Fruit fly (Drosophila melanogaster): ENCODE measurements around the gene CG43732.
A peak's percentile ranks its signal among the peaks of the same experiment; 100 is the strongest.

The CG43732 gene

DNA sequence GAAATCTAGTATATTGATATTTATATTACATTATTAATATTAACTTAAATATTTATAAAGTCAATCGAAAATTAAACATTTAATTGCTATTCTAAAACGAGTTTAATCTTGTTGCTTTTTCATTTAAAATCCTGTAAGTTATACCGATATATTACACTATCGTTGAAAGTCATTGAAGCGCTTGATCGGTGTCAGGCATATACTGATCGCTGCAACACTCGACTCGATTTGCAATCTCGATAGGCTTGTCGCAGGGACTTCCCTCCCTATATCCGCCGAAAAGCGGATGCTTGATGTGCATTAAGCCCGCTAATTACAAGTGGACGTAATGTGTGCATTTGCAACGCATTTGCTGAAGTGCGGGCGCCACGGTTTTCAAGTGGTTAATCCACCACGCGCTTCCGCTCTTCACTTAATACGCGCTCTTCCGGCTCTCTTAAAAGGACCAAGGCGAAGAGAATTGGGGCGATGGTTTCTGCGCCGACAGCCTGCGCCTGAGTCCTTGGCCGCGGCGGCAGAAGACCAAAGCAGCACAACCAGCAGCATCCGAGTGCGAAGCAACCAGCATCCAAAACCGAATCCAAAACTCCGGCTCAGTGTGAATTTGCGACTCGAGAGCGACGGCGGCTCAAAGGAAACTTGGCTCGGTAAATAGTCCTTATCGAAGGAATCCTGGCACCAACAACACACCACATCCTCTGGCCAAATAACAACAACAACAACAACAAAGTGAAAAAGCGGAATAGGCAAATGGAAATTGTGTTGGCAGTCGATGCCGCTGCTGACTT, 20.9 kb upstream of the CG43732 start, which contains the start of gene CG42613 (continued):
- TF ChIP-seq Nf-YA (GFP tag; IDR thresholded peaks at IDR 0.05) (peak; percentile 64; the same call in 1 of the 2 replicates), CG10274 (GFP tag; optimal IDR thresholded peaks at IDR 0.05) (peak; percentile 38), sob (GFP tag; IDR thresholded peaks at IDR 0.05) (peak; percentile 69), gem (tag; optimal IDR thresholded peaks at IDR 0.05) (peak; percentile 52), CG9932 (GFP tag; IDR thresholded peaks at IDR 0.05) (peak; percentile 62), CG17359 (tag; optimal IDR thresholded peaks at IDR 0.05) (peak; percentile 72), Xrp1 (GFP tag; IDR thresholded peaks at IDR 0.05) (peak; percentile 5; the same call in 1 of the 2 replicates), amos (GFP tag; IDR thresholded peaks at IDR 0.05; ENCODE audit: partially characterized antibody) (peak; percentile 63), toy (GFP tag; IDR thresholded peaks at IDR 0.05) (peak; percentile 32; the same call in 1 of the 2 replicates), CG10147 (GFP tag; optimal IDR thresholded peaks at IDR 0.05) (peak; percentile 15), sug (tag; optimal IDR thresholded peaks at IDR 0.05) (no peak), insv (GFP tag; optimal IDR thresholded peaks at IDR 0.05) (peak in 1 of 2 experiments; percentile 37), CG14860 (GFP tag; IDR thresholded peaks at IDR 0.05; ENCODE audit: partially characterized antibody) (no peak), CG6813 (GFP tag; optimal IDR thresholded peaks at IDR 0.05) (peak; percentile 74), so (GFP tag; IDR thresholded peaks at IDR 0.05) (peak; percentile 82; the same call in 2 of the 3 replicates), CG10959 (GFP tag; IDR thresholded peaks at IDR 0.05) (peak; percentile 63; the same call in 1 of the 2 replicates), D19B (GFP tag; optimal IDR thresholded peaks at IDR 0.05) (peak; percentile 45), gcm (GFP tag; optimal IDR thresholded peaks at IDR 0.05) (peak; percentile 48), CG6683 (GFP tag; optimal IDR thresholded peaks at IDR 0.05) (peak; percentile 24), hth (optimal IDR thresholded peaks at IDR 0.05) (no peak), CG6689 (GFP tag; IDR thresholded peaks at IDR 0.05) (peak; percentile 34), CG17802 (tag; optimal IDR thresholded peaks at IDR 0.05) (peak; percentile 77), CG17829 (tag; optimal IDR thresholded peaks at IDR 0.05) (peak; percentile 3), CG7745 (tag; optimal IDR thresholded peaks at IDR 0.05) (no peak), MTF-1 (GFP tag; optimal IDR thresholded peaks at IDR 0.05; ENCODE audit: borderline replicate concordance) (peak; percentile 90), CG7928 (GFP tag; optimal IDR thresholded peaks at IDR 0.05) (peak; percentile 23), Chrac-16 (GFP tag; optimal IDR thresholded peaks at IDR 0.05) (no peak), MESR4 (GFP tag; optimal IDR thresholded peaks at IDR 0.05) (no peak), Nf-YC (tag; optimal IDR thresholded peaks at IDR 0.05) (no peak), crp (GFP tag; optimal IDR thresholded peaks at IDR 0.05) (no peak), her (GFP tag; optimal IDR thresholded peaks at IDR 0.05) (peak; percentile 74), CG31224 (GFP tag; IDR thresholded peaks at IDR 0.05) (0 out of 2 replicates have a peak, but pooled peaks have one; percentile 23), lab (GFP tag; optimal IDR thresholded peaks at IDR 0.05) (peak; percentile 81), sd (tag; optimal IDR thresholded peaks at IDR 0.05) (no peak), zf30C (GFP tag; optimal IDR thresholded peaks at IDR 0.05) (no peak), cad (GFP tag; optimal IDR thresholded peaks at IDR 0.05) (no peak), CG10654 (GFP tag; optimal IDR thresholded peaks at IDR 0.05) (peak; percentile 72), fu2 (GFP tag; optimal IDR thresholded peaks at IDR 0.05) (no peak), Mes4 (GFP tag; optimal IDR thresholded peaks at IDR 0.05) (peak; percentile 76), CG6854 (GFP tag; optimal IDR thresholded peaks at IDR 0.05) (peak; percentile 20), ttk (GFP tag; IDR thresholded peaks at IDR 0.05) (peak; percentile 35; the same call in 1 of the 2 replicates), Mrtf (GFP tag; IDR thresholded peaks at IDR 0.05) (no peak), Dip3 (GFP tag; optimal IDR thresholded peaks at IDR 0.05) (peak; percentile 18), tin (GFP tag; optimal IDR thresholded peaks at IDR 0.05) (peak; percentile 17), CG17612 (GFP tag; IDR thresholded peaks at IDR 0.05) (peak; percentile 22; the same call in 1 of the 2 replicates), slou (GFP tag; optimal IDR thresholded peaks at IDR 0.05) (no peak), ems (GFP tag; optimal IDR thresholded peaks at IDR 0.05) (peak; percentile 51), CG10565 (GFP tag; optimal IDR thresholded peaks at IDR 0.05) (no peak), Med (GFP tag) (peak; percentile 34)
